Fruit fly (Drosophila melanogaster): ENCODE measurements around the gene Frq2.

DNA sequence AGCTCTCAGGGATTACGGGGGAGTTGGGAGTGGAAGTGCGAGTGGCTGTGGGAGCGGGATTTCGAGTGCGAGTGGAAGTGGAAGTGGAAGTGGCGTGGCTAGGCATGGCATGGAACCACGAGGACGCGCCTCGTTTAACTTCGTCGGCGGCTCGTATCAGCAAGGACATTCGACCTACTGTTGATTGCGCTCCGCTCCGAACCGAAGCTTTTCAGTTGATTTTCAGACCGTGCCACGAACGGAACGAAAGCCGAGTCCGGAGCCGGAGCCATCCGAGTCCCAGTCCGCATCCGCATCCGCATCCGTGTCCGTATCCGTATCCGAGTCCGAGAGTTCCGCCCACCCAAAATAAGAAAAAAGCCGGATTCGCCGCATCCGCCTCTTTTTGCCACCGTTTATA is 8.5 kb downstream of the Frq2 start:
- no peak for TF ChIP-seq CG8478 (optimal IDR thresholded peaks at IDR 0.05)
- no peak for TF ChIP-seq psq (optimal IDR thresholded peaks at IDR 0.05)
- TF ChIP-seq EcR (GFP tag; optimal IDR thresholded peaks at IDR 0.05) = no peak
- TF ChIP-seq usp (GFP tag; optimal IDR thresholded peaks at IDR 0.05) = no peak
- no peak for TF ChIP-seq pan (optimal IDR thresholded peaks at IDR 0.05)

All from whole organism.